Fruit fly (Drosophila melanogaster): ENCODE data around the gene CG8833.

The CG8833 gene

DNA sequence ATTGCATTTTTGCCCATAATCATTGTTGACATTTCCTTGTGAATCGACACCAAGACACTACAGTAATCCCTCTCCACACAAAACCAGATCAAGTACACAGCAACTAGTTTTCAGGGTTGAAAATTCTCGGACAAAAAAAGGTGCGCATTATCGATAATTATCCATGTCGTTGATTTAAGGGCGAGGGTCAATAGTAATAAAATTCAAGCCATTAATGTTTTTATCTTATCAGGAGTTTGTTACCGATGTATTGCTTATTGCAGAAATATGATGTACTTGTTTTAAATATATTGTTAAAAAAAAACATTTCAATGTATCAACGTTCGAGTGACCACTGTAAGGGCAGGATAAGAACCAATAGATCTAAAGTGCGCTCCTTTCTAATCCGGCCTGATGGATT is 10.0 kb downstream of the CG8833 start (continued):
- peak in 1 of 2 experiments; percentile 14 for TF ChIP-seq Hr51 (GFP tag; optimal IDR thresholded peaks at IDR 0.05)
- no peak for TF ChIP-seq trh (GFP tag; optimal IDR thresholded peaks at IDR 0.05)
- no peak for TF ChIP-seq hbn (GFP tag; IDR thresholded peaks at IDR 0.05; ENCODE audit: partially characterized antibody)
- peak; percentile 29; the same call in 1 of the 3 replicates for TF ChIP-seq row (GFP tag; IDR thresholded peaks at IDR 0.05)
- peak; percentile 71 for TF ChIP-seq grau (tag; optimal IDR thresholded peaks at IDR 0.05)
- peak; percentile 38 for TF ChIP-seq CG11504 (tag; optimal IDR thresholded peaks at IDR 0.05)
- no peak for TF ChIP-seq ro (GFP tag; IDR thresholded peaks at IDR 0.05)
- peak; percentile 23 for TF ChIP-seq zen (tag; optimal IDR thresholded peaks at IDR 0.05)
- TF ChIP-seq Xbp1 (GFP tag; optimal IDR thresholded peaks at IDR 0.05): no peak
- TF ChIP-seq sens (GFP tag): peak; percentile 43
- TF ChIP-seq Stat92E (GFP tag; optimal IDR thresholded peaks at IDR 0.05): no peak
- no peak for TF ChIP-seq CG2202 (tag; optimal IDR thresholded peaks at IDR 0.05)
- no peak for TF ChIP-seq CG1832 (GFP tag; optimal IDR thresholded peaks at IDR 0.05)
- peak; percentile 22 for TF ChIP-seq CG2678 (tag; optimal IDR thresholded peaks at IDR 0.05)
- TF ChIP-seq ato (GFP tag; IDR thresholded peaks at IDR 0.05; ENCODE audit: partially characterized antibody): no peak
- TF ChIP-seq CG6683 (GFP tag; optimal IDR thresholded peaks at IDR 0.05): no peak
- peak in 1 of 2 experiments; percentile 43 for TF ChIP-seq eve (GFP tag; optimal IDR thresholded peaks at IDR 0.05)
- TF ChIP-seq D19A (tag; optimal IDR thresholded peaks at IDR 0.05): peak; percentile 2
- TF ChIP-seq CG2120 (GFP tag; optimal IDR thresholded peaks at IDR 0.05): peak; percentile 8

DNA sequence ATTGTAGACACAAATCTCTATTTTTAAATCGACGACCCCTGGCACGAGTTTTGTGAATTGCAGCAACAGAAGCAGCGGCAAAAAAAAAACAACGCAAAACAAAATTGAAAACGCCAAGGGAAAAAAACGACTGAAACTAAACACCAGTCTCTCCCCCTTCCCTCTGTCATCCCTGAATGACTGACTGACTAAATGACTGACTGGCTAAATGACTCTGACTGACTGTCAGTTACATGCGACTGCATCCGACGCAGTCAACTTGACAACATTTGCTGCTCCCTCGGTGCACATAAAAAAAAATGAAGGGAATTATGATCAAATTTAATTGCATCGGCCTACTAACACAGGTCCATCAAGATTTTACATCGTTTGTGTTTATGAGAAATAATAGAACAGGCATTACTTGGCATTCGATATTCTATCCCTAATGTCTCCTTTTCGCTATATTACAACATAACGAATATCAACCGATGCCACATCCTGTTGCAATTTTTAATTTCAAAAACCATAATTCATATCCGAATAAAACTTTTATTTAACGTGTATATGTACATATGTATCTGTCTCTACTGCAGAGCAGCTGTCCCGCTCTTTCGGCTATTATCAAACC is 11.1 kb downstream of the CG8833 start:
- TF ChIP-seq CG12391 (tag; optimal IDR thresholded peaks at IDR 0.05) (peak; percentile 30), btn (GFP tag; optimal IDR thresholded peaks at IDR 0.05) (peak; percentile 2), Hr51 (GFP tag; optimal IDR thresholded peaks at IDR 0.05) (peak in 1 of 2 experiments; percentile 77), bigmax (GFP tag; optimal IDR thresholded peaks at IDR 0.05) (no peak), CG31365 (tag; optimal IDR thresholded peaks at IDR 0.05) (no peak), cas (GFP tag; IDR thresholded peaks at IDR 0.05) (no peak), CG10543 (GFP tag; optimal IDR thresholded peaks at IDR 0.05) (no peak), CG8290 (GFP tag; optimal IDR thresholded peaks at IDR 0.05) (no peak), CG8290 (tag; optimal IDR thresholded peaks at IDR 0.05) (no peak), tin (GFP tag; optimal IDR thresholded peaks at IDR 0.05) (peak; percentile 16), Oli (tag; optimal IDR thresholded peaks at IDR 0.05) (peak; percentile 58), pho (GFP tag; optimal IDR thresholded peaks at IDR 0.05) (no peak), CG8924 (tag; optimal IDR thresholded peaks at IDR 0.05) (no peak), CG11696 (GFP tag; IDR thresholded peaks at IDR 0.05) (no peak), fd102C (GFP tag; optimal IDR thresholded peaks at IDR 0.05) (no peak), Sry-δ (GFP tag; optimal IDR thresholded peaks at IDR 0.05) (no peak), Nf-YB (GFP tag; optimal IDR thresholded peaks at IDR 0.05) (no peak), Chrac-16 (GFP tag; optimal IDR thresholded peaks at IDR 0.05) (no peak), gcm (GFP tag; optimal IDR thresholded peaks at IDR 0.05) (peak; percentile 18), CG13624 (GFP tag; optimal IDR thresholded peaks at IDR 0.05) (no peak), CG7556 (GFP tag; optimal IDR thresholded peaks at IDR 0.05) (peak; percentile 44), CG8089 (GFP tag; optimal IDR thresholded peaks at IDR 0.05) (no peak), CG6254 (GFP tag; optimal IDR thresholded peaks at IDR 0.05) (no peak), CG8388 (GFP tag; optimal IDR thresholded peaks at IDR 0.05) (peak; percentile 43), Dll (GFP tag; IDR thresholded peaks at IDR 0.05; ENCODE audit: partially characterized antibody) (no peak), vvl (GFP tag; IDR thresholded peaks at IDR 0.05) (no peak), tio (GFP tag; optimal IDR thresholded peaks at IDR 0.05) (peak; percentile 11), fd96Cb (tag; optimal IDR thresholded peaks at IDR 0.05) (peak; percentile 62), CG4707 (GFP tag; optimal IDR thresholded peaks at IDR 0.05) (no peak), twi (tag; optimal IDR thresholded peaks at IDR 0.05) (no peak), Scr (GFP tag; IDR thresholded peaks at IDR 0.05; ENCODE audit: partially characterized antibody) (no peak)

All from whole organism, embryonic.